Fruit fly (Drosophila melanogaster): ENCODE data around the gene exex.

Gene exex

DNA sequence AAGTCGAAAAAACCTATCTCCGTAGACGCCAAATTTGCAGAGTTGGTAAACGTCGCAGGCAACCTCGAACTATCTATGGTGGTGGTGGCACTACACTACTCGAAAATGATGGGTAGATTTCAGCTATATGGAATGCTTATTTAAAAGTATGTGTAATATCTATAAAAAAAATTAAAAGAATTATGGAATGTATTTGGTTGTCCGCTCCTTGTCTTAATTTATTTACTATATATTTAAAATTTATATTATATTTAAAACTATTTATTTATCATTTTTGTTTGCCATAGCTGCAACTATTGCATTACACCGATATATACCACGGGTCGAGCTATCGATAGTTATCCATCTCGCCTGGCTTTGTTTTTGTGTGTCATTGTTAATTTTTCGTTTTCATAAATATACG lies 28.1 kb downstream of the exex start, which contains the start of the genes HP4 and CG8209 (continued):
- TF ChIP-seq sd (tag; optimal IDR thresholded peaks at IDR 0.05), result peak; percentile 66
- TF ChIP-seq Pdp1 (GFP tag; optimal IDR thresholded peaks at IDR 0.05), result peak; percentile 53 to 63
- TF ChIP-seq fd102C (GFP tag; optimal IDR thresholded peaks at IDR 0.05), result no peak
- peak; percentile 89 for TF ChIP-seq CG8924 (tag; optimal IDR thresholded peaks at IDR 0.05)
- peak; percentile 75; the same call in 2 of the 3 replicates for TF ChIP-seq B-H1 (GFP tag; IDR thresholded peaks at IDR 0.05)
- no peak; the same call in 1 of the 2 replicates for TF ChIP-seq sim (GFP tag; IDR thresholded peaks at IDR 0.05)
- peak; percentile 92 for TF ChIP-seq sob (GFP tag; IDR thresholded peaks at IDR 0.05)
- peak; percentile 68 for TF ChIP-seq Sry-δ (GFP tag; optimal IDR thresholded peaks at IDR 0.05)
- TF ChIP-seq CG17912 (GFP tag; optimal IDR thresholded peaks at IDR 0.05), result peak; percentile 25
- peak; percentile 63 for TF ChIP-seq CG12299 (tag; optimal IDR thresholded peaks at IDR 0.05)
- no peak for TF ChIP-seq grn (GFP tag; optimal IDR thresholded peaks at IDR 0.05)
- TF ChIP-seq gfzf (GFP tag; optimal IDR thresholded peaks at IDR 0.05), result no peak
- TF ChIP-seq esg (GFP tag; conservative IDR thresholded peaks at IDR 0.05), result peak; percentile 81
- peak; percentile 84 for TF ChIP-seq CG11247 (GFP tag; IDR thresholded peaks at IDR 0.05)

DNA sequence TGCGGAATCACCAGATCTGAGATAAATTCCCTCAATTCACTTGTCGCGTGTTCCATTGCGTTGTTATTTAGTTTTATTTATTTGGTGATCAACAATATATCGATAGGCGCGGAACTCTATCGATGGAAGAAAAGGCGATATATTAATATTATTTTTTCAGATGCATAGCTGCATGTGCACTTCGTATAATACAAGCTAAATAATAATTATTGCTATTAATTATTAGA lies 30.5 kb downstream of the exex start, which contains the start of gene Pop4:
Gene Pop4 (minus strand): TSS at position 101 of the 227 bp plus-strand sequence.
- peak; percentile 49 for TF ChIP-seq MBD-R2 (GFP tag; IDR thresholded peaks at IDR 0.05)
- no peak for TF ChIP-seq Chrac-16 (GFP tag; optimal IDR thresholded peaks at IDR 0.05)
- no peak for TF ChIP-seq maf-S (GFP tag; optimal IDR thresholded peaks at IDR 0.05)
- TF ChIP-seq CG3995 (GFP tag; optimal IDR thresholded peaks at IDR 0.05), result peak; percentile 84

DNA sequence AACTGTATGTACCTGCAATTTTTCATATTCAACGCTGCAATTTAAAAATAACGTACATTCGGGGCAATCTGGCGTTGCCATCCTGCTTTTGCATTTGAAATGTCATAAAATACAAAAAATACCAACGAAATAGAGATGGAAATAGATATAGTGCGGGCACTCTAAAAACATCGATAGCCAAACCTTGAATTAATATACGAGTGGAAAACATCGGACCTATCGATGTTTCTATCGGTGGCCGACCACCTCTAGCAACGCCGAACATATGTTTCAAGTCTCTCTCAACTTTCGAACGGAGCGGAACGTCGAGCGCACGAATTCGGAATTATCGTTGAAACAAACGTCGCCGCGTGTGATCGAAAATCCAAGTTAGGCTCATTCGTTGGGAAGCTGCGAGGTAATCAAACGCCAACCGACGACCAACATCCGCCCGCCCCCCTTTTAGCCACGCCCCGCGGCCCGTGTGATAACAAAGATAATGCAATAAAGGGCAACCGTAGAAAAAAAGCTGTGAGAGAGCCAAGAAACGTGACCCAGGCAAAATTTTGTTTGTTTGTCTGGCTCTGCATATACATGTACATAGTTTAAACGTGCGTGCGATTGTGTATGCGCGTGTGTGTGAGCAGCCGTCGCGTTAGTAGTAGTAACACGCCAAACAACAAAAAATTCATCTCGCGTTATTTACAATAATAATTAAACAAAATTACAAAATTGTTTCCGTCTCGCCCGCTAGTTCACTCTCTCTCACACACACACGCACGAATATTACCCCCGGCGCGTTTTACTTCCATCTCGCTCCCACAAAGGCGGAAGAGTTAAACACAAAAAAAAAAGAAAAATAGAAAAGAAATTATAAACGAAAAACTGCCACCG lies 31.0 kb downstream of the exex start, which contains the start of gene nmo:
Gene nmo (plus strand): TSS at position 270 of the 873 bp plus-strand sequence.
- TF ChIP-seq wor (GFP tag; IDR thresholded peaks at IDR 0.05) (no peak), Spps (tag; optimal IDR thresholded peaks at IDR 0.05) (no peak), row (GFP tag; IDR thresholded peaks at IDR 0.05) (no peak), CG6854 (GFP tag; optimal IDR thresholded peaks at IDR 0.05) (no peak), Asciz (GFP tag; optimal IDR thresholded peaks at IDR 0.05) (no peak), scrt (GFP tag; optimal IDR thresholded peaks at IDR 0.05) (peak; percentile 36), CkIIα-i1 (GFP tag; IDR thresholded peaks at IDR 0.05) (no peak), danr (GFP tag; IDR thresholded peaks at IDR 0.05) (no peak), NFAT (GFP tag; IDR thresholded peaks at IDR 0.05) (no peak), CG15601 (tag; optimal IDR thresholded peaks at IDR 0.05) (no peak), crp (GFP tag; optimal IDR thresholded peaks at IDR 0.05) (peak in 1 of 2 experiments; percentile 83), Hey (tag; optimal IDR thresholded peaks at IDR 0.05) (no peak), trh (GFP tag; optimal IDR thresholded peaks at IDR 0.05) (no peak), ATbp (GFP tag; optimal IDR thresholded peaks at IDR 0.05) (peak; percentile 5), CG4328 (GFP tag; optimal IDR thresholded peaks at IDR 0.05) (no peak), CG13296 (GFP tag; optimal IDR thresholded peaks at IDR 0.05) (peak; percentile 47), fru (optimal IDR thresholded peaks at IDR 0.05) (no peak), CoRest (tag; optimal IDR thresholded peaks at IDR 0.05) (no peak), nerfin-1 (tag; optimal IDR thresholded peaks at IDR 0.05) (peak; percentile 19), Fer2 (tag; optimal IDR thresholded peaks at IDR 0.05) (no peak), CG8388 (GFP tag; optimal IDR thresholded peaks at IDR 0.05) (no peak), z (GFP tag; IDR thresholded peaks at IDR 0.05) (no peak), Camta (GFP tag; optimal IDR thresholded peaks at IDR 0.05) (no peak), Hmr (GFP tag; optimal IDR thresholded peaks at IDR 0.05) (peak; percentile 11), gem (tag; optimal IDR thresholded peaks at IDR 0.05) (no peak), CG10366 (GFP tag; IDR thresholded peaks at IDR 0.05) (no peak), jigr1 (GFP tag; IDR thresholded peaks at IDR 0.05) (no peak), ro (GFP tag; IDR thresholded peaks at IDR 0.05) (no peak), Bgb (GFP tag; IDR thresholded peaks at IDR 0.05; ENCODE audit: partially characterized antibody) (no peak), Mes4 (GFP tag; optimal IDR thresholded peaks at IDR 0.05) (no peak)

All from whole organism, embryonic.